Fruit fly (Drosophila melanogaster): ENCODE results near the gene if.

- TF ChIP-seq Myc (optimal IDR thresholded peaks at IDR 0.05), result no peak
- TF ChIP-seq psq (optimal IDR thresholded peaks at IDR 0.05), result no peak
- TF ChIP-seq insv (optimal IDR thresholded peaks at IDR 0.05), result no peak
- no peak for TF ChIP-seq h (optimal IDR thresholded peaks at IDR 0.05)
Measured at dm6 chrX:16805768-16806167, 22.5 kb upstream of the if start, which contains the start of gene ppk28.
